Fruit fly (Drosophila melanogaster) whole organism, embryonic: Measurements from ENCODE around the gene CG31139.

ENCODE experiments used
- Abd-B ChIP-seq: fragments of 200-800 bp; sonication (Bioruptor generic); optimal IDR thresholded peaks from 2 replicates; lab custom pipeline; 2018; ENCODE audit warnings: missing biosample characterization, mild to moderate bottlenecking, missing genetic modification characterization, moderate library complexity
- CG10147 ChIP-seq: fragments of 200-800 bp; sonication (Bioruptor generic); optimal IDR thresholded peaks from 2 replicates; lab custom pipeline; 2019; ENCODE audit warnings: missing biosample characterization, mild to moderate bottlenecking, missing genetic modification characterization, moderate library complexity
- CG10321 ChIP-seq: fragments of 200-800 bp; sonication (Bioruptor generic); IDR thresholded peaks from 2 replicates; pipeline ENCODE4 v1.3.6; 2022; ENCODE audit warnings: missing biosample characterization, missing genetic modification characterization
- CG11696 ChIP-seq: fragments of 200-800 bp; sonication (Bioruptor generic); IDR thresholded peaks from 2 replicates; pipeline ENCODE4 v1.3.6; 2022; ENCODE audit warnings: missing biosample characterization, missing genetic modification characterization
- CG12155 ChIP-seq: fragments of 200-800 bp; sonication (Bioruptor generic); optimal IDR thresholded peaks from 3 replicates; lab custom pipeline; 2016; ENCODE audit warnings: missing biosample characterization, missing genetic modification characterization
- CG12391 ChIP-seq: fragments of 200-800 bp; sonication (Bioruptor generic); optimal IDR thresholded peaks from 3 replicates; lab custom pipeline; 2018; ENCODE audit warnings: missing biosample characterization, mild to moderate bottlenecking, missing genetic modification characterization, moderate library complexity
- CG12659 ChIP-seq: fragments of 200-800 bp; sonication (Bioruptor generic); optimal IDR thresholded peaks from 3 replicates; lab custom pipeline; 2017; ENCODE audit warnings: mild to moderate bottlenecking, missing biosample characterization, missing genetic modification reagents, missing genetic modification characterization
- CG16813 ChIP-seq: fragments of 200-800 bp; sonication (Bioruptor generic); IDR thresholded peaks from 3 replicates; pipeline ENCODE4 v1.3.6; 2022; ENCODE audit warnings: missing biosample characterization, missing genetic modification characterization; ENCODE audit not compliant: partially characterized antibody
- CG16815 ChIP-seq: fragments of 200-800 bp; sonication (Bioruptor generic); optimal IDR thresholded peaks from 3 replicates; lab custom pipeline; 2017; ENCODE audit warnings: missing biosample characterization, mild to moderate bottlenecking, missing genetic modification characterization
- CG17186 ChIP-seq: fragments of 200-800 bp; sonication (Bioruptor generic); optimal IDR thresholded peaks from 3 replicates; lab custom pipeline; 2017; ENCODE audit warnings: missing biosample characterization, missing genetic modification reagents, missing genetic modification characterization
- CG30431 ChIP-seq: fragments of 200-800 bp; sonication (Bioruptor generic); optimal IDR thresholded peaks from 2 replicates; lab custom pipeline; 2017; ENCODE audit warnings: missing biosample characterization, missing genetic modification characterization
- CG34224 ChIP-seq: fragments of 200-800 bp; sonication (Bioruptor generic); IDR thresholded peaks from 3 replicates; pipeline ENCODE4 v1.3.6; 2022; ENCODE audit warnings: missing biosample characterization, missing genetic modification characterization; ENCODE audit not compliant: partially characterized antibody
- CG4328 ChIP-seq: fragments of 200-800 bp; sonication (Bioruptor generic); optimal IDR thresholded peaks from 3 replicates; lab custom pipeline; 2017; ENCODE audit warnings: missing biosample characterization, missing genetic modification reagents, missing genetic modification characterization
- CG4617 ChIP-seq: fragments of 200-800 bp; sonication (Bioruptor generic); optimal IDR thresholded peaks from 3 replicates; lab custom pipeline; 2016; ENCODE audit warnings: missing biosample characterization, missing genetic modification characterization, borderline replicate concordance
- CG6765 ChIP-seq: fragments of 200-800 bp; sonication (Bioruptor generic); optimal IDR thresholded peaks from 3 replicates; lab custom pipeline; 2017; ENCODE audit warnings: missing biosample characterization, mild to moderate bottlenecking, missing genetic modification characterization
- CG6791 ChIP-seq: fragments of 200-800 bp; sonication (Bioruptor generic); IDR thresholded peaks from 3 replicates; pipeline ENCODE4 v1.3.6; 2022; ENCODE audit warnings: missing biosample characterization, missing genetic modification characterization; ENCODE audit not compliant: partially characterized antibody
- CG7271 ChIP-seq: fragments of 200-800 bp; sonication (Bioruptor generic); optimal IDR thresholded peaks from 2 replicates; lab custom pipeline; 2018; ENCODE audit warnings: missing biosample characterization, mild to moderate bottlenecking, missing genetic modification characterization, moderate library complexity
- CG8388 ChIP-seq: fragments of 200-800 bp; sonication (Bioruptor generic); optimal IDR thresholded peaks from 2 replicates; lab custom pipeline; 2019; ENCODE audit warnings: missing biosample characterization, mild to moderate bottlenecking, missing genetic modification characterization, moderate library complexity
- CG9609 ChIP-seq: fragments of 200-800 bp; sonication (Bioruptor generic); optimal IDR thresholded peaks from 3 replicates; lab custom pipeline; 2016; ENCODE audit warnings: missing biosample characterization, missing genetic modification characterization
- CG9797 ChIP-seq: fragments of 200-800 bp; sonication (Bioruptor generic); optimal IDR thresholded peaks from 3 replicates; lab custom pipeline; 2018; ENCODE audit warnings: missing biosample characterization, mild to moderate bottlenecking, missing genetic modification characterization
- CTCF ChIP-seq: fragments of 200-800 bp; sonication (Bioruptor generic); optimal IDR thresholded peaks from 2 replicates; lab custom pipeline; 2017; ENCODE audit warnings: missing biosample characterization, mild to moderate bottlenecking, missing genetic modification characterization, moderate library complexity
- Camta ChIP-seq: fragments of 200-800 bp; sonication (Bioruptor generic); optimal IDR thresholded peaks from 2 replicates; lab custom pipeline; 2016; ENCODE audit warnings: missing biosample characterization, missing genetic modification characterization
- Dref ChIP-seq: fragments of 200-800 bp; sonication (Bioruptor generic); IDR thresholded peaks from 2 replicates; pipeline ENCODE4 v1.3.6; 2022; ENCODE audit warnings: missing biosample characterization, missing genetic modification characterization
- HLHmδ ChIP-seq: fragments of 200-800 bp; sonication (Bioruptor generic); optimal IDR thresholded peaks from 2 replicates; lab custom pipeline; 2018; ENCODE audit warnings: missing biosample characterization, mild to moderate bottlenecking, missing genetic modification characterization, moderate library complexity
- HmgZ ChIP-seq: fragments of 200-800 bp; sonication (Bioruptor generic); optimal IDR thresholded peaks from 2 replicates; lab custom pipeline; 2018; ENCODE audit warnings: missing biosample characterization, mild to moderate bottlenecking, missing genetic modification characterization
- Hmr ChIP-seq: fragments of 200-800 bp; sonication (Bioruptor generic); optimal IDR thresholded peaks from 3 replicates; lab custom pipeline; 2017; ENCODE audit warnings: mild to moderate bottlenecking, missing biosample characterization, missing genetic modification reagents, missing genetic modification characterization
- Scr ChIP-seq: fragments of 200-800 bp; sonication (Bioruptor generic); IDR thresholded peaks from 2 replicates; pipeline ENCODE4 v1.3.6; 2022; ENCODE audit warnings: missing biosample characterization, missing genetic modification characterization; ENCODE audit not compliant: partially characterized antibody
- Side ChIP-seq: fragments of 200-800 bp; sonication (Bioruptor generic); optimal IDR thresholded peaks from 2 replicates; lab custom pipeline; 2016; ENCODE audit warnings: missing biosample characterization, missing genetic modification characterization
- ab ChIP-seq: fragments of 200-800 bp; sonication (Bioruptor generic); optimal IDR thresholded peaks from 2 replicates; lab custom pipeline; 2016; ENCODE audit warnings: missing biosample characterization, missing genetic modification characterization
- ara ChIP-seq: fragments of 200-800 bp; sonication (Bioruptor generic); IDR thresholded peaks from 2 replicates; pipeline ENCODE4 v1.3.6; 2022; ENCODE audit warnings: missing biosample characterization, missing genetic modification characterization
- ash1 ChIP-seq: fragments of 200-800 bp; sonication (Bioruptor generic); optimal IDR thresholded peaks from 2 replicates; lab custom pipeline; 2018; ENCODE audit warnings: missing biosample characterization, mild to moderate bottlenecking, missing genetic modification characterization
- crol ChIP-seq: fragments of 200-800 bp; sonication (Bioruptor generic); IDR thresholded peaks from 2 replicates; pipeline ENCODE4 v1.3.6; 2022; ENCODE audit warnings: missing biosample characterization, missing genetic modification characterization
- da ChIP-seq: fragments of 200-800 bp; sonication (Bioruptor generic); optimal IDR thresholded peaks from 2 replicates; lab custom pipeline; 2016; ENCODE audit warnings: missing biosample characterization, missing genetic modification characterization
- dati ChIP-seq: fragments of 200-800 bp; sonication (Bioruptor generic); IDR thresholded peaks from 2 replicates; pipeline ENCODE4 v1.3.6; 2022; ENCODE audit warnings: missing biosample characterization, missing genetic modification characterization
- emc ChIP-seq: fragments of 200-800 bp; sonication (Bioruptor generic); optimal IDR thresholded peaks from 2 replicates; lab custom pipeline; 2016; ENCODE audit warnings: missing biosample characterization, missing genetic modification characterization
- gfzf ChIP-seq: fragments of 200-800 bp; sonication (Bioruptor generic); optimal IDR thresholded peaks from 2 replicates; lab custom pipeline; 2016; ENCODE audit warnings: missing biosample characterization, mild to moderate bottlenecking, missing genetic modification characterization, moderate library complexity
- hb ChIP-seq: fragments of 200-800 bp; sonication (Bioruptor generic); IDR thresholded peaks from 3 replicates; pipeline ENCODE4 v1.3.6; 2022; ENCODE audit warnings: missing biosample characterization, missing genetic modification characterization; ENCODE audit not compliant: partially characterized antibody
- her ChIP-seq: fragments of 200-800 bp; sonication (Bioruptor generic); optimal IDR thresholded peaks from 2 replicates; lab custom pipeline; 2016; ENCODE audit warnings: missing biosample characterization, missing genetic modification characterization
- jumu ChIP-seq: fragments of 200-800 bp; sonication (Bioruptor generic); optimal IDR thresholded peaks from 3 replicates; lab custom pipeline; 2016; ENCODE audit warnings: missing biosample characterization, missing genetic modification characterization
- kay ChIP-seq: fragments of 200-800 bp; sonication (Bioruptor generic); optimal IDR thresholded peaks from 2 replicates; lab custom pipeline; 2016; ENCODE audit warnings: missing biosample characterization, missing genetic modification characterization
- kni ChIP-seq: fragments of 200-800 bp; sonication (Bioruptor generic); optimal IDR thresholded peaks from 3 replicates; lab custom pipeline; 2017; ENCODE audit warnings: mild to moderate bottlenecking, missing biosample characterization, missing genetic modification reagents, missing genetic modification characterization
- lbe ChIP-seq: fragments of 200-800 bp; sonication (Bioruptor generic); optimal IDR thresholded peaks from 2 replicates; lab custom pipeline; 2016; ENCODE audit warnings: missing biosample characterization, mild to moderate bottlenecking, missing genetic modification characterization
- maf-S ChIP-seq: fragments of 200-800 bp; sonication (Bioruptor generic); optimal IDR thresholded peaks from 2 replicates; lab custom pipeline; 2016; ENCODE audit warnings: missing biosample characterization, missing genetic modification characterization
- mirr ChIP-seq: fragments of 200-800 bp; sonication (Bioruptor generic); optimal IDR thresholded peaks from 3 replicates; lab custom pipeline; 2018; ENCODE audit warnings: missing biosample characterization, mild to moderate bottlenecking, missing genetic modification characterization
- nerfin-1 ChIP-seq: fragments of 200-800 bp; sonication (Bioruptor generic); optimal IDR thresholded peaks from 3 replicates; lab custom pipeline; 2019; ENCODE audit warnings: missing biosample characterization, mild to moderate bottlenecking, missing genetic modification characterization, moderate library complexity
- oc ChIP-seq: fragments of 200-800 bp; sonication (Bioruptor generic); optimal IDR thresholded peaks from 2 replicates; lab custom pipeline; 2018; ENCODE audit warnings: missing biosample characterization, mild to moderate bottlenecking, missing genetic modification characterization, moderate library complexity
- onecut ChIP-seq: fragments of 200-800 bp; sonication (Bioruptor generic); IDR thresholded peaks from 2 replicates; pipeline ENCODE4 v1.3.6; 2022; ENCODE audit warnings: missing biosample characterization, missing genetic modification characterization
- pum ChIP-seq: fragments of 200-800 bp; sonication (Bioruptor generic); optimal IDR thresholded peaks from 2 replicates; lab custom pipeline; 2016; ENCODE audit warnings: missing biosample characterization, missing genetic modification characterization
- tll ChIP-seq, 2 experiments: fragments of 200-800 bp in 1 of 2; fragments of >200 bp in 1 of 2; sonication (Bioruptor generic) in 1 of 2; optimal IDR thresholded peaks; 2 replicates each; lab custom pipeline; 2017 to 2019; ENCODE audit warnings: missing biosample characterization in 2 of 2, missing genetic modification characterization in 2 of 2, mild to moderate bottlenecking in 1 of 2, moderate library complexity in 1 of 2
- wor ChIP-seq: fragments of 200-800 bp; sonication (Bioruptor generic); IDR thresholded peaks from 2 replicates; pipeline ENCODE4 v1.3.6; 2022; ENCODE audit warnings: missing biosample characterization, missing genetic modification characterization
- zfh1 ChIP-seq: fragments of 200-800 bp; sonication (Bioruptor generic); IDR thresholded peaks from 3 replicates; pipeline ENCODE4 v1.3.6; 2022; ENCODE audit warnings: missing biosample characterization, missing genetic modification characterization

CG31139 gene

DNA sequence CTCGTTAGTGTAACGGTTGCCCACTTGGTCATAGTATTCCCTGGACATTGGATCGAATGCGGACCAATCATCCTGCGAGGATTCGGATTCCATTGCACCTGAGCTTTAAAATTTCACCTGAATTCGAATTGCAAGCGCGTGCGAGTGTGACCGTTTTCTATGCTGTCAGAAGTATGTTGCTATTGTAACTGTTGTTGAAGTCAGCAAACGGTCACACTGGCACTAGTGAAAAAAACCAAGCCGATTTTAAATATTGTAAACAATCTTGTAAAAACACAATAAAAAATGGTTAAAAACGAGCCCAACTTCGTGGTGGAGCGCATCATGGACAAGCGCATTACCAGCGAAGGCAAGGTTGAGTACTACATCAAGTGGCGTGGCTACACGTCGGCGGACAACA lies 3.4 kb downstream of the CG31139 start, which contains the start of the genes vret and HP1c (continued):
- TF ChIP-seq CG6765 (GFP tag; lab: Kevin White, UChicago) (no peak), CG16815 (no peak), her (GFP tag; lab: Kevin White, UChicago) (no peak), kni (GFP tag; lab: Kevin White, UChicago) (no peak), tll (GFP tag; optimal IDR thresholded peaks at IDR 0.05; lab: Kevin White, UChicago) (no peak), CG10147 (GFP tag; lab: Kevin White, UChicago) (no peak), CG12391 (no peak), lbe (GFP tag; lab: Kevin White, UChicago) (no peak), hb (no peak), da (GFP tag; lab: Kevin White, UChicago) (no peak), CG8388 (GFP tag; lab: Kevin White, UChicago) (no peak), Hmr (no peak), HmgZ (tag; lab: Kevin White, UChicago) (peak; percentile 32), Side (GFP tag; lab: Kevin White, UChicago) (no peak), onecut (GFP tag; lab: Robert Waterston, UW) (no peak), CG11696 (GFP tag; lab: Robert Waterston, UW) (no peak), CG9797 (peak; percentile 85), Camta (GFP tag; lab: Kevin White, UChicago) (no peak), CG12155 (GFP tag; lab: Kevin White, UChicago) (no peak), HLHmδ (GFP tag; lab: Kevin White, UChicago) (no peak), mirr (GFP tag; lab: Kevin White, UChicago) (no peak), dati (GFP tag; lab: Robert Waterston, UW) (no peak), CG17186 (GFP tag; lab: Kevin White, UChicago) (peak; percentile 50), gfzf (GFP tag; lab: Kevin White, UChicago) (peak; percentile 83), CG34224 (GFP tag; lab: Robert Waterston, UW) (peak; percentile 37; the same call in 1 of the 3 replicates), CG9609 (GFP tag; lab: Kevin White, UChicago) (no peak), wor (GFP tag; lab: Robert Waterston, UW) (no peak), CG4328 (no peak), CG7271 (tag; lab: Kevin White, UChicago) (no peak), ara (GFP tag; lab: Robert Waterston, UW) (no peak), CG6791 (GFP tag; lab: Robert Waterston, UW) (peak; percentile 42; the same call in 1 of the 3 replicates), Abd-B (GFP tag; lab: Kevin White, UChicago) (no peak), CG10321 (no peak), jumu (GFP tag; lab: Kevin White, UChicago) (no peak), CG16813 (no peak), CG12659 (GFP tag; lab: Kevin White, UChicago) (peak; percentile 40), pum (GFP tag; lab: Kevin White, UChicago) (no peak), nerfin-1 (tag; lab: Kevin White, UChicago) (no peak), crol (GFP tag; lab: Robert Waterston, UW) (no peak), Dref (GFP tag; lab: Robert Waterston, UW) (peak; percentile 36; the same call in 1 of the 2 replicates), CG30431 (no peak), ab (GFP tag; lab: Kevin White, UChicago) (no peak), CTCF (GFP tag; lab: Kevin White, UChicago) (peak; percentile 42), oc (tag; lab: Kevin White, UChicago) (no peak), CG4617 (peak; percentile 69), ash1 (no peak), maf-S (GFP tag; lab: Kevin White, UChicago) (no peak), emc (GFP tag; lab: Kevin White, UChicago) (no peak), kay (GFP tag; lab: Kevin White, UChicago) (no peak), zfh1 (GFP tag; lab: Robert Waterston, UW) (no peak), Scr (peak; percentile 38; the same call in 1 of the 2 replicates)
